Worm (Caenorhabditis elegans): Measurements from ENCODE around the gene otpl-6.
A peak's percentile ranks its signal among the peaks of the same experiment; 100 is the strongest.

Gene otpl-6

ce11 chrV:8525774-8526173 is at the start of gene otpl-6:
TSS of gene otpl-6 (plus strand) at chrV:8526074.
- TF ChIP-seq T22C8.4 (GFP tag; IDR thresholded peaks at IDR 0.05) (no peak), tab-1 (GFP tag; IDR thresholded peaks at IDR 0.05) (no peak), cog-1 (tag; optimal IDR thresholded peaks at IDR 0.05) (no peak), ztf-23 (GFP tag; IDR thresholded peaks at IDR 0.05) (no peak)

ce11 chrV:8481274-8481673 is 44.6 kb upstream of the otpl-6 start:
- TF ChIP-seq klf-2 (GFP tag; conservative IDR thresholded peaks at IDR 0.05) (no peak), ztf-29 (GFP tag; IDR thresholded peaks at IDR 0.05) (no peak), tab-1 (GFP tag; IDR thresholded peaks at IDR 0.05) (no peak)

- TF ChIP-seq ztf-23 (GFP tag; IDR thresholded peaks at IDR 0.05) (no peak), cog-1 (tag; optimal IDR thresholded peaks at IDR 0.05) (no peak), med-1 (GFP tag; optimal IDR thresholded peaks at IDR 0.05; ENCODE audit: insufficient read depth) (no peak), T22C8.4 (GFP tag; IDR thresholded peaks at IDR 0.05) (no peak), ztf-29 (GFP tag; IDR thresholded peaks at IDR 0.05) (no peak), tab-1 (GFP tag; IDR thresholded peaks at IDR 0.05) (no peak), klf-2 (GFP tag; conservative IDR thresholded peaks at IDR 0.05) (no peak), flt-1 (GFP tag; IDR thresholded peaks at IDR 0.05) (no peak), ref-1 (GFP tag; conservative IDR thresholded peaks at IDR 0.05) (no peak)
Measured at ce11 chrV:8494260-8494939, 31.5 kb upstream of the otpl-6 start, which contains the start of gene pxn-1. TSS of gene pxn-1 (plus strand) at chrV:8494889.

ce11 chrV:8495106-8495505 is 30.8 kb upstream of the otpl-6 start:
- no peak for TF ChIP-seq T22C8.4 (GFP tag; IDR thresholded peaks at IDR 0.05)
- no peak for TF ChIP-seq flt-1 (GFP tag; IDR thresholded peaks at IDR 0.05)
- no peak for TF ChIP-seq klf-2 (GFP tag; conservative IDR thresholded peaks at IDR 0.05)
- TF ChIP-seq ztf-29 (GFP tag; IDR thresholded peaks at IDR 0.05), result no peak
- no peak for TF ChIP-seq med-1 (GFP tag; optimal IDR thresholded peaks at IDR 0.05; ENCODE audit: insufficient read depth)
- no peak for TF ChIP-seq ztf-23 (GFP tag; IDR thresholded peaks at IDR 0.05)
- TF ChIP-seq cog-1 (tag; optimal IDR thresholded peaks at IDR 0.05), result no peak
- no peak for TF ChIP-seq ref-1 (GFP tag; conservative IDR thresholded peaks at IDR 0.05)

ce11 chrV:8495965-8496364 is 29.9 kb upstream of the otpl-6 start:
- TF ChIP-seq tab-1 (GFP tag; IDR thresholded peaks at IDR 0.05) (0 out of 2 replicates have a peak, but pooled peaks have one; percentile 8), ref-1 (GFP tag; conservative IDR thresholded peaks at IDR 0.05) (no peak)

- TF ChIP-seq med-1 (GFP tag; optimal IDR thresholded peaks at IDR 0.05; ENCODE audit: insufficient read depth) (no peak), T22C8.4 (GFP tag; IDR thresholded peaks at IDR 0.05) (no peak), tab-1 (GFP tag; IDR thresholded peaks at IDR 0.05) (no peak), ztf-23 (GFP tag; IDR thresholded peaks at IDR 0.05) (no peak), klf-2 (GFP tag; conservative IDR thresholded peaks at IDR 0.05) (no peak), cog-1 (tag; optimal IDR thresholded peaks at IDR 0.05) (no peak), ref-1 (GFP tag; conservative IDR thresholded peaks at IDR 0.05) (no peak), flt-1 (GFP tag; IDR thresholded peaks at IDR 0.05) (no peak), ztf-29 (GFP tag; IDR thresholded peaks at IDR 0.05) (no peak)
Measured at ce11 chrV:8499407-8499806, 26.5 kb upstream of the otpl-6 start.

- TF ChIP-seq T22C8.4 (GFP tag; IDR thresholded peaks at IDR 0.05) (peak; percentile 98), klf-2 (GFP tag; conservative IDR thresholded peaks at IDR 0.05) (peak; percentile 100), ztf-23 (GFP tag; IDR thresholded peaks at IDR 0.05) (peak; percentile 99), med-1 (GFP tag; optimal IDR thresholded peaks at IDR 0.05; ENCODE audit: insufficient read depth) (peak; percentile 93), tab-1 (GFP tag; IDR thresholded peaks at IDR 0.05) (peak; percentile 100), ztf-29 (GFP tag; IDR thresholded peaks at IDR 0.05) (peak; percentile 99), flt-1 (GFP tag; IDR thresholded peaks at IDR 0.05) (peak; percentile 99), ref-1 (GFP tag; conservative IDR thresholded peaks at IDR 0.05) (peak; percentile 98), cog-1 (tag; optimal IDR thresholded peaks at IDR 0.05) (peak; percentile 97)
Measured at ce11 chrV:8500348-8500747, 25.5 kb upstream of the otpl-6 start.

- TF ChIP-seq ztf-23 (GFP tag; IDR thresholded peaks at IDR 0.05) (no peak), tab-1 (GFP tag; IDR thresholded peaks at IDR 0.05) (no peak), cog-1 (tag; optimal IDR thresholded peaks at IDR 0.05) (no peak), med-1 (GFP tag; optimal IDR thresholded peaks at IDR 0.05; ENCODE audit: insufficient read depth) (no peak), flt-1 (GFP tag; IDR thresholded peaks at IDR 0.05) (no peak), klf-2 (GFP tag; conservative IDR thresholded peaks at IDR 0.05) (no peak), ref-1 (GFP tag; conservative IDR thresholded peaks at IDR 0.05) (no peak), ztf-29 (GFP tag; IDR thresholded peaks at IDR 0.05) (no peak), T22C8.4 (GFP tag; IDR thresholded peaks at IDR 0.05) (no peak)
Measured at ce11 chrV:8507324-8507723, 18.6 kb upstream of the otpl-6 start, which contains the start of gene ZK994.6. TSS of gene ZK994.6 (minus strand) at chrV:8507424.

ce11 chrV:8513361-8513760 is 12.5 kb upstream of the otpl-6 start, which contains the start of gene F45F2.9:
TSS of gene F45F2.9 (minus strand) at chrV:8513461.
- TF ChIP-seq ztf-29 (GFP tag; IDR thresholded peaks at IDR 0.05), result no peak
- TF ChIP-seq T22C8.4 (GFP tag; IDR thresholded peaks at IDR 0.05), result no peak
- no peak for TF ChIP-seq ref-1 (GFP tag; conservative IDR thresholded peaks at IDR 0.05)
- TF ChIP-seq klf-2 (GFP tag; conservative IDR thresholded peaks at IDR 0.05), result no peak

- no peak for TF ChIP-seq ztf-29 (GFP tag; IDR thresholded peaks at IDR 0.05)
- no peak for TF ChIP-seq cog-1 (tag; optimal IDR thresholded peaks at IDR 0.05)
- no peak for TF ChIP-seq flt-1 (GFP tag; IDR thresholded peaks at IDR 0.05)
- TF ChIP-seq klf-2 (GFP tag; conservative IDR thresholded peaks at IDR 0.05), result no peak
- TF ChIP-seq ztf-23 (GFP tag; IDR thresholded peaks at IDR 0.05), result no peak
- no peak for TF ChIP-seq T22C8.4 (GFP tag; IDR thresholded peaks at IDR 0.05)
- no peak for TF ChIP-seq ref-1 (GFP tag; conservative IDR thresholded peaks at IDR 0.05)
- no peak for TF ChIP-seq med-1 (GFP tag; optimal IDR thresholded peaks at IDR 0.05; ENCODE audit: insufficient read depth)
- no peak for TF ChIP-seq tab-1 (GFP tag; IDR thresholded peaks at IDR 0.05)
Measured at ce11 chrV:8516426-8516825, 9.4 kb upstream of the otpl-6 start.

Data from whole organism, midembryonic.